Worm (Caenorhabditis elegans) whole organism, mixed stage, embryonic: ENCODE data around the gene mboa-7.

Source experiments
- M03D4.4 ChIP-seq: sonication (generic microtip); optimal IDR thresholded peaks from 2 replicates; lab custom pipeline; 2017; ENCODE audit warnings: mild to moderate bottlenecking, missing genetic modification characterization, missing compliant biosample characterization
- blmp-1 ChIP-seq: fragments of 150-350 bp; optimal IDR thresholded peaks from 2 replicates; lab custom pipeline; 2014; ENCODE audit warnings: missing biosample characterization, missing genetic modification characterization
- ceh-39 ChIP-seq: fragments of 150-350 bp; optimal IDR thresholded peaks from 2 replicates; lab custom pipeline; 2014; ENCODE audit warnings: missing biosample characterization, missing genetic modification characterization
- ceh-43 ChIP-seq: fragments of 200-800 bp; sonication (Bioruptor generic); optimal IDR thresholded peaks from 2 replicates; lab custom pipeline; 2018; ENCODE audit warnings: mild to moderate bottlenecking, missing genetic modification characterization, moderate library complexity, missing compliant biosample characterization
- ceh-83 ChIP-seq: fragments of 200-800 bp; sonication (Bioruptor generic); optimal IDR thresholded peaks from 2 replicates; lab custom pipeline; 2018; ENCODE audit warnings: mild to moderate bottlenecking, missing genetic modification characterization, missing compliant biosample characterization
- ces-1 ChIP-seq: fragments of 150-350 bp; optimal IDR thresholded peaks from 2 replicates; lab custom pipeline; 2014; ENCODE audit warnings: missing biosample characterization, missing genetic modification reagents, missing genetic modification characterization
- cnd-1 ChIP-seq: fragments of 200-800 bp; sonication (Bioruptor generic); optimal IDR thresholded peaks from 2 replicates; lab custom pipeline; 2018; ENCODE audit warnings: mild to moderate bottlenecking, missing genetic modification characterization, missing compliant biosample characterization
- elt-1 ChIP-seq: sonication (generic microtip); optimal IDR thresholded peaks from 2 replicates; lab custom pipeline; 2017; ENCODE audit warnings: missing genetic modification characterization, mild to moderate bottlenecking, missing compliant biosample characterization, antibody characterized with exemption, moderate library complexity, borderline replicate concordance; ENCODE audit not compliant: insufficient read depth
- elt-3 ChIP-seq: fragments of 150-350 bp; optimal IDR thresholded peaks from 2 replicates; lab custom pipeline; 2014; ENCODE audit warnings: missing biosample characterization, missing genetic modification characterization
- flh-1 ChIP-seq: fragments of 200-800 bp; sonication (Bioruptor generic); optimal IDR thresholded peaks from 2 replicates; lab custom pipeline; 2018; ENCODE audit warnings: mild to moderate bottlenecking, missing genetic modification characterization, moderate library complexity, missing compliant biosample characterization
- ham-2 ChIP-seq: fragments of 200-800 bp; sonication (Bioruptor generic); optimal IDR thresholded peaks from 2 replicates; lab custom pipeline; 2018; ENCODE audit warnings: mild to moderate bottlenecking, missing genetic modification characterization, missing compliant biosample characterization
- hlh-1 ChIP-seq: fragments of 150-350 bp; optimal IDR thresholded peaks from 2 replicates; lab custom pipeline; 2014; ENCODE audit warnings: missing biosample characterization, missing genetic modification reagents, missing genetic modification characterization
- lin-13 ChIP-seq: fragments of 150-350 bp; optimal IDR thresholded peaks from 2 replicates; lab custom pipeline; 2014; ENCODE audit warnings: missing biosample characterization, missing genetic modification characterization
- lin-32 ChIP-seq: fragments of 200-800 bp; sonication (Bioruptor generic); optimal IDR thresholded peaks from 2 replicates; lab custom pipeline; 2018; ENCODE audit warnings: mild to moderate bottlenecking, missing genetic modification characterization, missing compliant biosample characterization
- lsy-2 ChIP-seq: fragments of 150-350 bp; optimal IDR thresholded peaks from 2 replicates; lab custom pipeline; 2014; ENCODE audit warnings: missing biosample characterization, missing genetic modification characterization
- mab-5 ChIP-seq: fragments of 150-350 bp; optimal IDR thresholded peaks from 2 replicates; lab custom pipeline; 2014; ENCODE audit warnings: missing biosample characterization, missing genetic modification characterization
- mls-2 ChIP-seq: sonication (generic microtip); optimal IDR thresholded peaks from 2 replicates; lab custom pipeline; 2016; ENCODE audit warnings: mild to moderate bottlenecking, missing genetic modification characterization, moderate library complexity, missing compliant biosample characterization
- nhr-12 ChIP-seq: fragments of 150-350 bp; optimal IDR thresholded peaks from 2 replicates; lab custom pipeline; 2014; ENCODE audit warnings: missing biosample characterization, missing genetic modification characterization
- nhr-2 ChIP-seq: fragments of 150-350 bp; optimal IDR thresholded peaks from 2 replicates; lab custom pipeline; 2014; ENCODE audit warnings: missing biosample characterization, missing genetic modification characterization
- nhr-237 ChIP-seq: fragments of 150-350 bp; optimal IDR thresholded peaks from 2 replicates; lab custom pipeline; 2014; ENCODE audit warnings: missing biosample characterization, missing genetic modification characterization
- nhr-28 ChIP-seq: fragments of 150-350 bp; optimal IDR thresholded peaks from 2 replicates; lab custom pipeline; 2014; ENCODE audit warnings: missing biosample characterization, missing genetic modification characterization
- sem-2 ChIP-seq: fragments of 200-800 bp; sonication (Bioruptor generic); optimal IDR thresholded peaks from 2 replicates; lab custom pipeline; 2018; ENCODE audit warnings: mild to moderate bottlenecking, missing genetic modification characterization, missing compliant biosample characterization
- snpc-4 ChIP-seq: fragments of 150-350 bp; optimal IDR thresholded peaks from 2 replicates; lab custom pipeline; 2014; ENCODE audit warnings: missing biosample characterization, missing genetic modification characterization
- sptf-1 ChIP-seq: sonication (generic microtip); optimal IDR thresholded peaks from 2 replicates; lab custom pipeline; 2017; ENCODE audit warnings: mild to moderate bottlenecking, missing genetic modification characterization, moderate library complexity, missing compliant biosample characterization
- tbx-8 ChIP-seq: fragments of 200-800 bp; sonication (Bioruptor generic); optimal IDR thresholded peaks from 2 replicates; lab custom pipeline; 2018; ENCODE audit warnings: mild to moderate bottlenecking, missing genetic modification characterization, moderate library complexity, missing compliant biosample characterization
- unc-120 ChIP-seq: sonication (generic microtip); optimal IDR thresholded peaks from 2 replicates; lab custom pipeline; 2017; ENCODE audit warnings: missing genetic modification characterization, missing compliant biosample characterization; ENCODE audit not compliant: poor library complexity, severe bottlenecking
- unc-39 ChIP-seq: fragments of 150-350 bp; optimal IDR thresholded peaks from 2 replicates; lab custom pipeline; 2014; ENCODE audit warnings: missing biosample characterization, missing genetic modification characterization
- unc-62 ChIP-seq: fragments of 150-350 bp; optimal IDR thresholded peaks from 2 replicates; lab custom pipeline; 2014; ENCODE audit warnings: missing biosample characterization, missing genetic modification reagents, missing genetic modification characterization
- ztf-11 ChIP-seq: fragments of 150-350 bp; optimal IDR thresholded peaks from 2 replicates; lab custom pipeline; 2014; ENCODE audit warnings: missing biosample characterization, missing genetic modification characterization

mboa-7 gene

DNA sequence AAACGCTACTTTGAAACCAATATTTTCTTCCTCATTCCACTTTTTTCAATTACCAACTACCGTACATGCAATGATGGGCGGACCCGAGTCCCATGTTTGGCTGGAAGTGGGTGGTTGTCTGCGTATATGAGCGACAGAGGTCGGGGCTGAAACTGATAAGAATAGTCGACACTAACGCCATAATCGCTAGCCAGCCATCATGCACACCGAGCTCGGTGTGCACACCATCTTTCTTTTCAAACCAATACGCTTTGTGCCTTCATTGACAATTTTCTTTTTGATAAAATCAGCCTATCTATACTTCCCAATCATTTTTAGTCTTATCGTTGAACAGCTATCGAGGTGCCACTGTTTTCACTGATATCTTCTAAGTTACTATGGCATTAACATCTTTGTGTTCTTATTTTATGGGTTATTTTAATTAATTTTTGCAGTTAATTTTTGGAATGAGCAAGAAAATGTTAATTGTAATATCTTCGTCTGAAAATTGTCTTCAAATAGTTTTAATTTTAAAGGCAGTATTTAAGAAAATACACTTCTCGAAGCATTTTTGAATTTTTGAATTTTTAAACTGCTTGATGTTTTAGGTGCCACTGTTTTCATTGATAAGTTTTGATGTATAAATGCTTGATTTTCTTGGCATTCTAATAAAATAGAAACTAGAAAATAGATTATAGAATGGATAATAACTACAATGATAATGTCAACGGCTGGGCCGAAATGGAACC, 43.6 kb downstream of the mboa-7 start, which contains the start of gene elt-2:
Gene elt-2, plus strand, starts transcription at position 678 of the 728 bp plus-strand sequence.
- no peak for TF ChIP-seq unc-62
- no peak for TF ChIP-seq unc-39 (tag; lab: Kevin White, UChicago)
- TF ChIP-seq ces-1 (GFP tag; lab: Kevin White, UChicago): no peak
- TF ChIP-seq mls-2 (tag; lab: Kevin White, UChicago): no peak
- TF ChIP-seq lin-13 (tag; lab: Kevin White, UChicago): no peak
- no peak for TF ChIP-seq hlh-1 (tag; lab: Kevin White, UChicago)
- TF ChIP-seq sem-2: no peak
- TF ChIP-seq lsy-2 (tag; lab: Kevin White, UChicago): no peak
- no peak for TF ChIP-seq tbx-8
- TF ChIP-seq cnd-1 (tag; lab: Kevin White, UChicago): no peak
- TF ChIP-seq, all 35 proteins: peak for 0

DNA sequence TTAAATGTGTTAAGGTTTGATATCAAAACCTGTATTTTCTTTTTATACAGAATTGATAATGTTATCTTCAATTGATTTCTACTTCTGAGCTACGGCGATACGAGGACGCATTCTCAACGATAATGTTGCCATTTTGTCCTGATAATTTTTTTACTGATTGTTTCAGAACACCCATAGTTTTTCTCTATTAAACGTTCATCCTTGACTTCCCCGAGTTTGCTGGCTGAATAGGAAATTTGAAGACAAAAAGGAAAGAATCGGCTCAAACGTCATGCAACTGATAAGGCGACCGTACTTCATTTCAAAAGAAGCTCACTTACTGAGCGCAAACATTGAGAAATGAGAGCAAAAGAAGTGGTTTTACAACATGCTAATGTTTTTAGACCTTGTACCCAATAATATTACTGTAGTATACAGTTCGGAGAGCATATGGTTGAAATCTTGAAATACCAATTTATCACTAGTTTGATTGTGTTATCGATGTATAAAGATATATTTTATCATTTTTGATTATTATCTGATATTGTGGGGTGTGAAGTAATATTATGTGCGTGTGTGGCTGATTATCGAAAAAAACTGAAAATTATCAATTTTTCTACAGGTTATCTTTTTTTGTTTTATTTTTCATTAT, 45.1 kb downstream of the mboa-7 start:
- TF ChIP-seq snpc-4 (tag; lab: Kevin White, UChicago) (no peak), ham-2 (GFP tag; lab: Kevin White, UChicago) (no peak), sem-2 (no peak), mab-5 (tag; lab: Kevin White, UChicago) (no peak), ceh-39 (no peak), hlh-1 (tag; lab: Kevin White, UChicago) (no peak), nhr-2 (tag; lab: Kevin White, UChicago) (no peak), ceh-83 (GFP tag; lab: Kevin White, UChicago) (no peak), nhr-12 (tag; lab: Kevin White, UChicago) (no peak), lsy-2 (tag; lab: Kevin White, UChicago) (no peak), blmp-1 (no peak), elt-1 (tag; lab: Kevin White, UChicago) (no peak), sptf-1 (tag; lab: Kevin White, UChicago) (no peak), nhr-237 (tag; lab: Kevin White, UChicago) (no peak), lin-32 (no peak)

DNA sequence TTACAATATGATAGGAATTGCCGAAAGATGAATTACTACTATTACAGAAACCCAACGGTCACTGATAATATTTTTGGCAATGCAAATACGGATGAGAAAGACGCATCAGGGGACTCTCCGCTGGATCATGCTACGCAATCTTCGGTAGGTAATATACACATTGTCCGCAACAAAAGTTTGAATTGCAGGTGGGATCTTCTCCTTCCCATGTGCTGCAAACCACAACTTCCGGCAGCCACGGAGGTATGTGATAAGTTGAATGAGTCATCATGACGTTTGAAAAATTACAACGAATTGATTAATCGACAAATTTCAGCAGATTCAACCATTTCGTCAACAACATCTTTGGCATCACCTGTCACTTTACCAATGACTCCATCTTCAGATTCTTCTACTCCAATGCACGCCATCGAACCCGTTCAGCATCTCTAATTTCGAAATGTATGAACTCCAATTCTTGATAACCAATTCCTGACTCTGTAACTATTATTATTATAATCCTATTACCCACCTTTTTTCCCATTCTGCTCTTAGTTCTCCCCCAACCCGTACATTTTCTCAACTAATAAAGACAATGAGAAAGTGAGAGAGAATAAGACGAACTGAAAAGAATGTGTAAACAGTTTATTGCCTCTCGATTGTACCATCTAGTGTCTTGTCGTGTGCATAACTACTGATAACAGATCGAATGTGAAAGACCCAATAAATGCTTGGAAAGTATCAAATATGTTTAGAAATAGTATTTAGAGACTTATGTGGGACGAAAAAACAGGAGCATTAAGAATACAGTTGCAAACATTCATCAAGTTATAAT, 47.0 kb downstream of the mboa-7 start:
- TF ChIP-seq unc-39 (tag; lab: Kevin White, UChicago) (no peak), nhr-12 (tag; lab: Kevin White, UChicago) (no peak), lin-13 (tag; lab: Kevin White, UChicago) (no peak), flh-1 (no peak), ham-2 (GFP tag; lab: Kevin White, UChicago) (no peak), unc-120 (tag; lab: Kevin White, UChicago) (no peak), nhr-28 (tag; lab: Kevin White, UChicago) (no peak), cnd-1 (tag; lab: Kevin White, UChicago) (no peak)

DNA sequence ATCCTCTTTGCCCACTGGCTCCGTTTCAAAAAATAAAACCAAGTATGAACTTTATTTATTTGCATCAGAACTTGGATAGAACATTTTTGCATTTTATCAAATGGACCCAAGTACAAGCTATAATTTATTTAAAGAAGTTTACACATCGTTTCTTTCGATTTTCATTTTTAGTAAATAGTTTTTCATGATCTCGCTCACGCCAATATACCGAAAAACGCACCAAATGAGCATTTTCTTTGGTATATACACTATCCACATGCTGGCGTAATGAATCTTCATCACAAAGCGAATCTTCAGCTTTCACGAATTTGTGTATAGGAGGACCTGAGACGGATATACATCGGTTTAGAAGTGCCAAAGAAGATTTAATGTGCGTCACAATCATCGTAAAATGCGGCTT, 47.8 kb downstream of the mboa-7 start, which contains the start of gene C39B10.7:
Gene C39B10.7, plus strand, starts transcription at position 301 of the 400 bp plus-strand sequence.
- TF ChIP-seq unc-62: no peak
- no peak for TF ChIP-seq ceh-43 (GFP tag; lab: Kevin White, UChicago)
- TF ChIP-seq lin-13 (tag; lab: Kevin White, UChicago): no peak

DNA sequence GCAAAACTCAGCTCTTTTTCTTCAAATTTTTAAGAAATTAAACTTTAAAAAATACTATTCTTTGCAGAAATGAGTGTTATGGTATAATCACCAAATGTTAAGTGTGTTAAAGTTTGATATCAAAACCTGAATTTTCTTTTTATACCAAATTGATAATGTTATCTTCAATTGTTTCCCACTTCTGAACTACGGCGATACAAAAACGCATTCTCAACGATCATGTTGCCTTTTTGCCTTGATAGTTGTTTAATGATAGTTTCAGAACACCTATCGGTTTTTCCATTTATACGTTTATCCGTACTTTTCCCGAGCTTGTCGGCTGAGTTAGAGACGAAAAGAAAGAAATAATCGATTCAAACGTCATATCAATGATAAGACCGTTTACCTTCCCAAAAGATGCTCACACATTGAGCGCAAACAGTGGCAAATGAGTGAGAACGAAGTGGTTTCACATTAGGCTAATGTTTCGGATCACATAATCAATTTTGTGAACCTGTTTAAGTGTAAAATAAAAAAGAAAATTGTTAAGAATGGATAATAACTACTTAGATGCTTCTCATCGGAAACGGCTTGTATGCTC, 49.3 kb downstream of the mboa-7 start, which contains the start of gene elt-4:
Gene elt-4, plus strand, starts transcription at position 530 of the 580 bp plus-strand sequence.
- TF ChIP-seq ztf-11 (tag; lab: Kevin White, UChicago) (no peak), unc-39 (tag; lab: Kevin White, UChicago) (no peak), unc-62 (no peak), hlh-1 (tag; lab: Kevin White, UChicago) (no peak), cnd-1 (tag; lab: Kevin White, UChicago) (no peak), tbx-8 (no peak), elt-1 (tag; lab: Kevin White, UChicago) (no peak), M03D4.4 (tag; lab: Kevin White, UChicago) (no peak), elt-3 (tag; lab: Kevin White, UChicago) (no peak)
